Fruit fly (Drosophila melanogaster) whole organism, embryonic: ENCODE results near the gene Cipc.

Source experiments
- Antp ChIP-seq: fragments of 200-800 bp; sonication (Bioruptor generic); optimal IDR thresholded peaks from 3 replicates; lab custom pipeline; 2016; ENCODE audit warnings: missing biosample characterization, missing genetic modification characterization
- Atf3 ChIP-seq: fragments of 200-800 bp; sonication (Bioruptor generic); optimal IDR thresholded peaks from 3 replicates; lab custom pipeline; 2016; ENCODE audit warnings: missing biosample characterization, missing genetic modification characterization
- CG10267 ChIP-seq: fragments of 200-800 bp; sonication (Bioruptor generic); optimal IDR thresholded peaks from 2 replicates; lab custom pipeline; 2018; ENCODE audit warnings: missing biosample characterization, mild to moderate bottlenecking, missing genetic modification characterization, moderate library complexity
- CG10366 ChIP-seq: fragments of 200-800 bp; sonication (Bioruptor generic); IDR thresholded peaks from 2 replicates; pipeline ENCODE4 v1.3.6; 2022; ENCODE audit warnings: missing biosample characterization, missing genetic modification characterization
- CG10462 ChIP-seq: fragments of 200-800 bp; sonication (Bioruptor generic); optimal IDR thresholded peaks from 2 replicates; lab custom pipeline; 2016; ENCODE audit warnings: missing biosample characterization, missing genetic modification characterization
- CG12071 ChIP-seq: fragments of 200-800 bp; sonication (Bioruptor generic); optimal IDR thresholded peaks from 3 replicates; lab custom pipeline; 2018; ENCODE audit warnings: missing biosample characterization, mild to moderate bottlenecking, missing genetic modification characterization
- CG1602 ChIP-seq: fragments of 200-800 bp; sonication (Bioruptor generic); optimal IDR thresholded peaks from 3 replicates; lab custom pipeline; 2016; ENCODE audit warnings: missing biosample characterization, missing genetic modification characterization
- CG17186 ChIP-seq: fragments of 200-800 bp; sonication (Bioruptor generic); optimal IDR thresholded peaks from 3 replicates; lab custom pipeline; 2017; ENCODE audit warnings: missing biosample characterization, missing genetic modification reagents, missing genetic modification characterization
- CG17612 ChIP-seq: fragments of 200-800 bp; sonication (Bioruptor generic); IDR thresholded peaks from 2 replicates; pipeline ENCODE4 v1.3.6; 2022; ENCODE audit warnings: missing biosample characterization, missing genetic modification characterization
- CG17829 ChIP-seq: fragments of 200-800 bp; optimal IDR thresholded peaks from 2 replicates; lab custom pipeline; 2019; ENCODE audit warnings: missing biosample characterization, mild to moderate bottlenecking, missing genetic modification characterization, moderate library complexity
- CG18619 ChIP-seq: fragments of 200-800 bp; sonication (Bioruptor generic); optimal IDR thresholded peaks from 3 replicates; lab custom pipeline; 2017; ENCODE audit warnings: missing biosample characterization, mild to moderate bottlenecking, missing genetic modification characterization
- CG3065 ChIP-seq: fragments of 200-800 bp; sonication (Bioruptor generic); optimal IDR thresholded peaks from 2 replicates; lab custom pipeline; 2016; ENCODE audit warnings: missing biosample characterization, missing genetic modification characterization
- CG32772 ChIP-seq: fragments of 200-800 bp; sonication (Bioruptor generic); IDR thresholded peaks from 2 replicates; pipeline ENCODE4 v1.3.6; 2022; ENCODE audit warnings: missing biosample characterization, missing genetic modification characterization
- CG3281 ChIP-seq: fragments of 200-800 bp; sonication (Bioruptor generic); optimal IDR thresholded peaks from 3 replicates; lab custom pipeline; 2017; ENCODE audit warnings: missing biosample characterization, mild to moderate bottlenecking, missing genetic modification characterization
- CG7357 ChIP-seq: fragments of 200-800 bp; sonication (Bioruptor generic); IDR thresholded peaks from 3 replicates; pipeline ENCODE4 v1.3.6; 2022; ENCODE audit warnings: missing biosample characterization, missing genetic modification characterization
- CG9437 ChIP-seq: fragments of 200-800 bp; sonication (Bioruptor generic); optimal IDR thresholded peaks from 2 replicates; lab custom pipeline; 2018; ENCODE audit warnings: missing biosample characterization, mild to moderate bottlenecking, missing genetic modification characterization
- Deaf1 ChIP-seq: fragments of 200-800 bp; optimal IDR thresholded peaks from 3 replicates; lab custom pipeline; 2019; ENCODE audit warnings: missing biosample characterization, mild to moderate bottlenecking, missing genetic modification characterization, moderate library complexity
- E2f2 ChIP-seq: fragments of 200-800 bp; sonication (Bioruptor generic); IDR thresholded peaks from 2 replicates; pipeline ENCODE4 v1.3.6; 2022; ENCODE audit warnings: missing biosample characterization, missing genetic modification characterization
- Lhr ChIP-seq: fragments of 200-800 bp; sonication (Bioruptor generic); optimal IDR thresholded peaks from 3 replicates; lab custom pipeline; 2017; ENCODE audit warnings: mild to moderate bottlenecking, missing biosample characterization, missing genetic modification reagents, missing genetic modification characterization
- MBD-R2 ChIP-seq: fragments of 200-800 bp; sonication (Bioruptor generic); IDR thresholded peaks from 2 replicates; pipeline ENCODE4 v1.3.6; 2022; ENCODE audit warnings: missing biosample characterization, missing genetic modification characterization
- Nf-YB ChIP-seq: fragments of 200-800 bp; sonication (Bioruptor generic); optimal IDR thresholded peaks from 3 replicates; lab custom pipeline; 2019; ENCODE audit warnings: missing biosample characterization, mild to moderate bottlenecking, missing genetic modification characterization, moderate library complexity
- Nf-YC ChIP-seq: fragments of 200-800 bp; optimal IDR thresholded peaks from 3 replicates; lab custom pipeline; 2019; ENCODE audit warnings: missing biosample characterization, mild to moderate bottlenecking, missing genetic modification characterization, moderate library complexity
- Tbp ChIP-seq: fragments of >200 bp; optimal IDR thresholded peaks from 2 replicates; lab custom pipeline; 2018; ENCODE audit warnings: missing biosample characterization, missing genetic modification characterization
- amos ChIP-seq: fragments of 200-800 bp; sonication (Bioruptor generic); IDR thresholded peaks from 2 replicates; pipeline ENCODE4 v1.3.6; 2022; ENCODE audit warnings: missing biosample characterization, missing genetic modification characterization; ENCODE audit not compliant: partially characterized antibody
- cg ChIP-seq: fragments of 200-800 bp; sonication (Bioruptor generic); optimal IDR thresholded peaks from 3 replicates; lab custom pipeline; 2019; ENCODE audit warnings: missing biosample characterization, mild to moderate bottlenecking, missing genetic modification characterization, moderate library complexity
- cwo ChIP-seq: fragments of 200-800 bp; sonication (Bioruptor generic); optimal IDR thresholded peaks from 3 replicates; lab custom pipeline; 2017; ENCODE audit warnings: missing biosample characterization, missing genetic modification characterization, mild to moderate bottlenecking, moderate library complexity, missing genetic modification reagents
- dm ChIP-seq: fragments of 200-800 bp; sonication (Bioruptor generic); optimal IDR thresholded peaks from 3 replicates; lab custom pipeline; 2016; ENCODE audit warnings: missing biosample characterization, missing genetic modification characterization
- dmrt99B ChIP-seq: fragments of 200-800 bp; sonication (Bioruptor generic); optimal IDR thresholded peaks from 2 replicates; lab custom pipeline; 2018; ENCODE audit warnings: missing biosample characterization, mild to moderate bottlenecking, missing genetic modification characterization, moderate library complexity
- fd3F ChIP-seq: fragments of 200-800 bp; sonication (Bioruptor generic); optimal IDR thresholded peaks from 2 replicates; lab custom pipeline; 2018; ENCODE audit warnings: missing biosample characterization, mild to moderate bottlenecking, missing genetic modification characterization, moderate library complexity
- fd64A ChIP-seq: fragments of 200-800 bp; sonication (Bioruptor generic); optimal IDR thresholded peaks from 3 replicates; lab custom pipeline; 2018; ENCODE audit warnings: missing biosample characterization, mild to moderate bottlenecking, missing genetic modification characterization
- ftz-f1 ChIP-seq: fragments of 200-800 bp; sonication (Bioruptor generic); optimal IDR thresholded peaks from 2 replicates; lab custom pipeline; 2016; ENCODE audit warnings: missing biosample characterization, missing genetic modification characterization
- h ChIP-seq: fragments of >200 bp; optimal IDR thresholded peaks from 2 replicates; lab custom pipeline; 2017
- inv ChIP-seq: fragments of 200-800 bp; sonication (Bioruptor generic); IDR thresholded peaks from 2 replicates; pipeline ENCODE4 v1.3.6; 2022; ENCODE audit warnings: missing biosample characterization, missing genetic modification characterization; ENCODE audit not compliant: partially characterized antibody
- jumu ChIP-seq: fragments of 200-800 bp; sonication (Bioruptor generic); optimal IDR thresholded peaks from 3 replicates; lab custom pipeline; 2016; ENCODE audit warnings: missing biosample characterization, missing genetic modification characterization
- nau ChIP-seq: fragments of 200-800 bp; sonication (Bioruptor generic); optimal IDR thresholded peaks from 3 replicates; lab custom pipeline; 2017; ENCODE audit warnings: missing biosample characterization, mild to moderate bottlenecking, missing genetic modification characterization, missing genetic modification reagents
- odd ChIP-seq: fragments of 200-800 bp; sonication (Bioruptor generic); optimal IDR thresholded peaks from 2 replicates; lab custom pipeline; 2017; ENCODE audit warnings: missing biosample characterization, mild to moderate bottlenecking, missing genetic modification characterization
- pita ChIP-seq: fragments of 200-800 bp; sonication (Bioruptor generic); optimal IDR thresholded peaks from 2 replicates; lab custom pipeline; 2017; ENCODE audit warnings: missing biosample characterization, mild to moderate bottlenecking, missing genetic modification characterization
- prd ChIP-seq, 3 experiments: fragments of >200 bp in 2 of 3; fragments of 200-800 bp in 1 of 3; sonication (Bioruptor generic) in 1 of 3; optimal IDR thresholded peaks in 2 of 3; IDR thresholded peaks in 1 of 3; 2 replicates in 2 of 3; 3 replicates in 1 of 3; pipeline versions ENCODE4 v1.3.6 to Lab custom; 2017 to 2022; ENCODE audit warnings: missing biosample characterization in 1 of 3, missing genetic modification characterization in 1 of 3
- pros ChIP-seq: fragments of 200-800 bp; sonication (Bioruptor generic); optimal IDR thresholded peaks from 3 replicates; lab custom pipeline; 2019; ENCODE audit warnings: missing biosample characterization, mild to moderate bottlenecking, missing genetic modification characterization, moderate library complexity
- pzg ChIP-seq: fragments of 200-800 bp; sonication (Bioruptor generic); optimal IDR thresholded peaks from 3 replicates; lab custom pipeline; 2018; ENCODE audit warnings: missing biosample characterization, mild to moderate bottlenecking, missing genetic modification characterization, moderate library complexity
- repo ChIP-seq: fragments of 200-800 bp; sonication (Bioruptor generic); optimal IDR thresholded peaks from 2 replicates; lab custom pipeline; 2016; ENCODE audit warnings: missing biosample characterization, missing genetic modification characterization
- ro ChIP-seq: fragments of 200-800 bp; sonication (Bioruptor generic); IDR thresholded peaks from 2 replicates; pipeline ENCODE4 v1.3.6; 2022; ENCODE audit warnings: missing biosample characterization, missing genetic modification characterization
- slp2 ChIP-seq: fragments of 200-800 bp; sonication (Bioruptor generic); optimal IDR thresholded peaks from 2 replicates; lab custom pipeline; 2016; ENCODE audit warnings: missing biosample characterization, missing genetic modification characterization
- stwl ChIP-seq: fragments of 200-800 bp; sonication (Bioruptor generic); optimal IDR thresholded peaks from 3 replicates; lab custom pipeline; 2018; ENCODE audit warnings: missing biosample characterization, mild to moderate bottlenecking, missing genetic modification characterization, moderate library complexity
- tap ChIP-seq: fragments of 200-800 bp; optimal IDR thresholded peaks from 3 replicates; lab custom pipeline; 2019; ENCODE audit warnings: missing biosample characterization, mild to moderate bottlenecking, missing genetic modification characterization, moderate library complexity
- tin ChIP-seq: fragments of 200-800 bp; sonication (Bioruptor generic); optimal IDR thresholded peaks from 3 replicates; lab custom pipeline; 2016; ENCODE audit warnings: missing biosample characterization, missing genetic modification characterization
- tio ChIP-seq: fragments of 200-800 bp; sonication (Bioruptor generic); optimal IDR thresholded peaks from 2 replicates; lab custom pipeline; 2017; ENCODE audit warnings: missing biosample characterization, missing genetic modification characterization, inconsistent platforms
- toy ChIP-seq: fragments of 200-800 bp; sonication (Bioruptor generic); IDR thresholded peaks from 2 replicates; pipeline ENCODE4 v1.3.6; 2022; ENCODE audit warnings: missing biosample characterization, missing genetic modification characterization
- trem ChIP-seq: fragments of 200-800 bp; optimal IDR thresholded peaks from 3 replicates; lab custom pipeline; 2019; ENCODE audit warnings: missing biosample characterization, mild to moderate bottlenecking, missing genetic modification characterization, moderate library complexity
- zf30C ChIP-seq: fragments of 200-800 bp; sonication (Bioruptor generic); optimal IDR thresholded peaks from 3 replicates; lab custom pipeline; 2018; ENCODE audit warnings: missing biosample characterization, mild to moderate bottlenecking, missing genetic modification characterization

The Cipc gene

dm6 chr3R:26106595-26107152 is at the start of gene Cipc (continued):
- no peak for TF ChIP-seq h (lab: Kevin White, UChicago)
- TF ChIP-seq ftz-f1 (GFP tag; lab: Kevin White, UChicago) = peak; percentile 64
- no peak for TF ChIP-seq CG10462 (GFP tag; lab: Kevin White, UChicago)
- no peak for TF ChIP-seq pros (GFP tag; lab: Kevin White, UChicago)
- TF ChIP-seq Tbp = no peak
- no peak for TF ChIP-seq Antp (GFP tag; lab: Kevin White, UChicago)
- TF ChIP-seq cwo (GFP tag; lab: Kevin White, UChicago) = peak; percentile 95
- no peak for TF ChIP-seq repo (GFP tag; lab: Kevin White, UChicago)
- TF ChIP-seq fd64A (GFP tag; lab: Kevin White, UChicago) = peak; percentile 10
- no peak for TF ChIP-seq dm (GFP tag; lab: Kevin White, UChicago)
- TF ChIP-seq pzg (GFP tag; lab: Kevin White, UChicago) = peak; percentile 0
- TF ChIP-seq ro (GFP tag; lab: Robert Waterston, UW) = no peak
- TF ChIP-seq CG9437 (GFP tag; lab: Kevin White, UChicago) = peak; percentile 78
- TF ChIP-seq CG17829 (tag; lab: Kevin White, UChicago) = peak; percentile 74
- TF ChIP-seq odd = peak; percentile 82
- TF ChIP-seq tap = peak; percentile 42
- TF ChIP-seq CG10366 (GFP tag; lab: Robert Waterston, UW) = no peak; the same call in none of the 2 replicates
- peak; percentile 94 for TF ChIP-seq Deaf1 (tag; lab: Kevin White, UChicago)
- peak; percentile 16 for TF ChIP-seq trem (tag; lab: Kevin White, UChicago)
- TF ChIP-seq CG12071 (GFP tag; lab: Kevin White, UChicago) = peak; percentile 57
- TF ChIP-seq CG7357 (GFP tag; lab: Robert Waterston, UW) = peak; percentile 34; the same call in 1 of the 3 replicates
- TF ChIP-seq jumu (GFP tag; lab: Kevin White, UChicago) = no peak
- TF ChIP-seq pita (GFP tag; lab: Kevin White, UChicago) = no peak
- TF ChIP-seq dmrt99B (tag; lab: Kevin White, UChicago) = peak; percentile 82
- TF ChIP-seq amos (GFP tag; lab: Robert Waterston, UW) = peak; percentile 42; the same call in 1 of the 2 replicates
- no peak for TF ChIP-seq zf30C (GFP tag; lab: Kevin White, UChicago)
- peak; percentile 63; the same call in 1 of the 2 replicates for TF ChIP-seq CG32772 (GFP tag; lab: Robert Waterston, UW)
- no peak for TF ChIP-seq Lhr
- peak; percentile 86 for TF ChIP-seq CG3281 (GFP tag; lab: Kevin White, UChicago)
- no peak for TF ChIP-seq toy
- no peak for TF ChIP-seq CG17186 (GFP tag; lab: Kevin White, UChicago)
- TF ChIP-seq CG3065 (GFP tag; lab: Kevin White, UChicago) = no peak
- TF ChIP-seq CG17612 (GFP tag; lab: Robert Waterston, UW) = no peak
- TF ChIP-seq slp2 (GFP tag; lab: Kevin White, UChicago) = no peak
- TF ChIP-seq cg (GFP tag; lab: Kevin White, UChicago) = peak; percentile 79
- peak; percentile 17; the same call in 1 of the 2 replicates for TF ChIP-seq MBD-R2 (GFP tag; lab: Robert Waterston, UW)

- TF ChIP-seq fd3F (GFP tag; lab: Kevin White, UChicago) = no peak
- peak; percentile 34 for TF ChIP-seq CG10267 (tag; lab: Kevin White, UChicago)
- TF ChIP-seq CG18619 = no peak
- TF ChIP-seq cwo (GFP tag; lab: Kevin White, UChicago) = no peak
- no peak for TF ChIP-seq prd (optimal IDR thresholded peaks at IDR 0.05; lab: Kevin White, UChicago)
- TF ChIP-seq prd (GFP tag; IDR thresholded peaks at IDR 0.05; lab: Robert Waterston, UW) = no peak
- TF ChIP-seq inv = no peak
- TF ChIP-seq Atf3 = no peak
- peak; percentile 26 for TF ChIP-seq stwl (tag; lab: Kevin White, UChicago)
- peak; percentile 28; the same call in 1 of the 2 replicates for TF ChIP-seq MBD-R2 (GFP tag; lab: Robert Waterston, UW)
- TF ChIP-seq Nf-YC = peak; percentile 16
- TF ChIP-seq nau (GFP tag; lab: Kevin White, UChicago) = no peak
- no peak for TF ChIP-seq tin (GFP tag; lab: Kevin White, UChicago)
- TF ChIP-seq tio = no peak
- no peak for TF ChIP-seq CG1602
- TF ChIP-seq CG3065 (GFP tag; lab: Kevin White, UChicago) = no peak
- peak; percentile 58 for TF ChIP-seq E2f2 (GFP tag; lab: Robert Waterston, UW)
- peak; percentile 4 for TF ChIP-seq Nf-YB (GFP tag; lab: Kevin White, UChicago)
Measured at dm6 chr3R:26058066-26058465, 48.6 kb upstream of the Cipc start, which contains the start of the genes PIG-P and Tcs6. Gene PIG-P (minus strand): TSS chr3R:26058223. Gene Tcs6 (minus strand): TSS chr3R:26058223.
